Worm (Caenorhabditis elegans) whole organism, young adult: ENCODE data around the gene T23B12.6.

Experiments used
- B0035.1 ChIP-seq: sonication (generic microtip); optimal IDR thresholded peaks from 2 replicates; lab custom pipeline; 2016; ENCODE audit warnings: missing genetic modification characterization, mild to moderate bottlenecking, missing compliant biosample characterization, missing genotype, missing genetic modification reagents
- B0261.1 ChIP-seq: sonication (generic microtip); optimal IDR thresholded peaks from 2 replicates; lab custom pipeline; 2016; ENCODE audit warnings: mild to moderate bottlenecking, missing genetic modification characterization, moderate library complexity, missing compliant biosample characterization
- B0336.3 ChIP-seq: fragments of 200-800 bp; sonication (Bioruptor generic); IDR thresholded peaks from 2 replicates; pipeline ENCODE4 v1.3.6; 2022; ENCODE audit warnings: missing genetic modification characterization, missing compliant biosample characterization
- D2030.7 ChIP-seq: fragments of 200-800 bp; sonication (Bioruptor generic); IDR thresholded peaks from 2 replicates; pipeline ENCODE4 v1.3.6; 2022; ENCODE audit warnings: missing genetic modification reagents, missing genetic modification characterization, missing compliant biosample characterization
- F10E7.11 ChIP-seq: sonication (generic microtip); optimal IDR thresholded peaks from 2 replicates; lab custom pipeline; 2017; ENCODE audit warnings: mild to moderate bottlenecking, missing genetic modification characterization, moderate library complexity, missing compliant biosample characterization
- F22D6.2 ChIP-seq: sonication (generic microtip); optimal IDR thresholded peaks from 2 replicates; lab custom pipeline; 2016; ENCODE audit warnings: mild to moderate bottlenecking, missing genetic modification characterization, missing compliant biosample characterization
- F33H1.4 ChIP-seq: fragments of 200-800 bp; sonication (Bioruptor generic); IDR thresholded peaks from 2 replicates; pipeline ENCODE4 v1.3.6; 2022; ENCODE audit warnings: missing genetic modification reagents, missing genetic modification characterization, missing compliant biosample characterization
- F37B4.10 ChIP-seq: fragments of 200-800 bp; sonication (Bioruptor generic); IDR thresholded peaks from 2 replicates; pipeline ENCODE4 v1.3.6; 2022; ENCODE audit warnings: missing genetic modification characterization, missing compliant biosample characterization
- F55B11.4 ChIP-seq: sonication (generic microtip); optimal IDR thresholded peaks from 2 replicates; lab custom pipeline; 2016; ENCODE audit warnings: missing compliant biosample characterization, missing genetic modification characterization, borderline replicate concordance; ENCODE audit not compliant: insufficient read depth
- K12H6.12 ChIP-seq: fragments of 200-800 bp; sonication (Bioruptor generic); optimal IDR thresholded peaks from 2 replicates; lab custom pipeline; 2018; ENCODE audit warnings: mild to moderate bottlenecking, missing genetic modification characterization, missing compliant biosample characterization
- T07F8.4 ChIP-seq: sonication (generic microtip); optimal IDR thresholded peaks from 2 replicates; lab custom pipeline; 2016; ENCODE audit warnings: mild to moderate bottlenecking, missing genetic modification characterization, moderate library complexity, missing compliant biosample characterization
- Y67H2A.10 ChIP-seq: fragments of 200-800 bp; sonication (Bioruptor generic); conservative IDR thresholded peaks from 2 replicates; pipeline ENCODE4 v1.3.6; 2022; ENCODE audit warnings: missing genetic modification reagents, missing genetic modification characterization, missing compliant biosample characterization
- Y95B8A.8 ChIP-seq: fragments of 200-800 bp; sonication (Bioruptor generic); IDR thresholded peaks from 2 replicates; pipeline ENCODE4 v1.3.6; 2022; ENCODE audit warnings: missing genetic modification reagents, missing genetic modification characterization, missing compliant biosample characterization
- ama-1 ChIP-seq, 3 experiments: fragments of 150-350 bp in 1 of 3; sonication (generic microtip) in 2 of 3; optimal IDR thresholded peaks; 2 replicates each; lab custom pipeline; 2014 to 2018; ENCODE audit warnings: missing biosample characterization in 2 of 3, missing genetic modification characterization in 2 of 3, missing genetic modification reagents in 2 of 3
- aptf-2 ChIP-seq: fragments of 200-800 bp; sonication (Bioruptor generic); conservative IDR thresholded peaks from 2 replicates; pipeline ENCODE4 v1.3.6; 2022; ENCODE audit warnings: missing genetic modification reagents, missing genetic modification characterization, missing compliant biosample characterization
- athp-1 ChIP-seq: sonication (generic microtip); optimal IDR thresholded peaks from 2 replicates; lab custom pipeline; 2017; ENCODE audit warnings: mild to moderate bottlenecking, missing genetic modification characterization, missing compliant biosample characterization
- attf-6 ChIP-seq: fragments of 200-800 bp; sonication (Bioruptor generic); IDR thresholded peaks from 2 replicates; pipeline ENCODE4 v1.3.6; 2022; ENCODE audit warnings: missing genetic modification reagents, missing genetic modification characterization, missing compliant biosample characterization
- cebp-2 ChIP-seq: fragments of 200-800 bp; sonication (Bioruptor generic); IDR thresholded peaks from 2 replicates; pipeline ENCODE4 v1.3.6; 2022; ENCODE audit warnings: missing genetic modification characterization, missing compliant biosample characterization
- ceh-27 ChIP-seq: fragments of 200-800 bp; sonication (Bioruptor generic); optimal IDR thresholded peaks from 2 replicates; lab custom pipeline; 2018; ENCODE audit warnings: mild to moderate bottlenecking, missing genetic modification characterization, moderate library complexity, missing compliant biosample characterization
- ceh-79 ChIP-seq: sonication (generic microtip); optimal IDR thresholded peaks from 2 replicates; lab custom pipeline; 2017; ENCODE audit warnings: mild to moderate bottlenecking, missing genetic modification characterization, missing compliant biosample characterization
- dox-1 ChIP-seq: fragments of 200-800 bp; sonication (Bioruptor generic); IDR thresholded peaks from 2 replicates; pipeline ENCODE4 v1.3.6; 2022; ENCODE audit warnings: missing genetic modification reagents, missing genetic modification characterization, missing compliant biosample characterization
- dpl-1 ChIP-seq: fragments of 150-350 bp; optimal IDR thresholded peaks from 2 replicates; lab custom pipeline; 2014; ENCODE audit warnings: missing biosample characterization, missing genetic modification reagents, missing genetic modification characterization
- efl-1 ChIP-seq: fragments of 150-350 bp; optimal IDR thresholded peaks from 2 replicates; lab custom pipeline; 2014; ENCODE audit warnings: missing biosample characterization, missing genetic modification reagents, missing genetic modification characterization
- egl-18 ChIP-seq: fragments of 200-800 bp; sonication (Bioruptor generic); IDR thresholded peaks from 2 replicates; pipeline ENCODE4 v1.3.6; 2022; ENCODE audit warnings: missing genetic modification reagents, missing genetic modification characterization, missing compliant biosample characterization
- egrh-3 ChIP-seq: fragments of 200-800 bp; sonication (Bioruptor generic); IDR thresholded peaks from 2 replicates; pipeline ENCODE4 v1.3.6; 2022; ENCODE audit warnings: missing genetic modification reagents, missing genetic modification characterization, missing compliant biosample characterization
- fkh-3 ChIP-seq: sonication (generic microtip); optimal IDR thresholded peaks from 2 replicates; lab custom pipeline; 2016; ENCODE audit warnings: mild to moderate bottlenecking, missing genetic modification characterization, missing compliant biosample characterization
- gei-17 ChIP-seq: fragments of 200-800 bp; sonication (Bioruptor generic); optimal IDR thresholded peaks from 2 replicates; lab custom pipeline; 2018; ENCODE audit warnings: mild to moderate bottlenecking, missing genetic modification characterization, missing compliant biosample characterization
- hrde-1 ChIP-seq: sonication (generic microtip); optimal IDR thresholded peaks from 2 replicates; lab custom pipeline; 2016; ENCODE audit warnings: missing genetic modification characterization, mild to moderate bottlenecking, missing compliant biosample characterization, moderate library complexity, missing genotype, missing genetic modification reagents, borderline replicate concordance
- lin-35 ChIP-seq, 3 experiments: fragments of 150-350 bp in 2 of 3; sonication (generic microtip) in 1 of 3; optimal IDR thresholded peaks; 2 replicates each; lab custom pipeline; 2014 to 2018; ENCODE audit warnings: missing biosample characterization in 3 of 3, missing genetic modification characterization in 3 of 3, missing genetic modification reagents in 3 of 3
- madf-10 ChIP-seq: sonication (generic microtip); optimal IDR thresholded peaks from 2 replicates; lab custom pipeline; 2016; ENCODE audit warnings: mild to moderate bottlenecking, missing genetic modification characterization, missing compliant biosample characterization
- nhr-120 ChIP-seq: fragments of 200-800 bp; sonication (Bioruptor generic); IDR thresholded peaks from 2 replicates; pipeline ENCODE4 v1.3.6; 2022; ENCODE audit warnings: missing genetic modification characterization, missing compliant biosample characterization
- nhr-179 ChIP-seq: sonication (generic microtip); optimal IDR thresholded peaks from 2 replicates; lab custom pipeline; 2016; ENCODE audit warnings: mild to moderate bottlenecking, missing genetic modification characterization, missing compliant biosample characterization
- pbrm-1 ChIP-seq: fragments of 200-800 bp; sonication (Bioruptor generic); IDR thresholded peaks from 2 replicates; pipeline ENCODE4 v1.3.6; 2022; ENCODE audit warnings: missing genetic modification reagents, missing genetic modification characterization, missing compliant biosample characterization
- rcor-1 ChIP-seq: fragments of 200-800 bp; sonication (Bioruptor generic); IDR thresholded peaks from 2 replicates; pipeline ENCODE4 v1.3.6; 2022; ENCODE audit warnings: missing genetic modification reagents, missing genetic modification characterization, missing compliant biosample characterization
- rec-8 ChIP-seq, 2 experiments: sonication (generic microtip); optimal IDR thresholded peaks; 2 replicates each; lab custom pipeline; 2016; ENCODE audit warnings: mild to moderate bottlenecking in 2 of 2, missing genetic modification characterization in 2 of 2, missing genetic modification reagents in 2 of 2, missing genotype in 2 of 2, missing biosample characterization in 1 of 2, missing compliant biosample characterization in 1 of 2, moderate library complexity in 1 of 2
- repo-1 ChIP-seq: sonication (generic microtip); optimal IDR thresholded peaks from 2 replicates; lab custom pipeline; 2017; ENCODE audit warnings: mild to moderate bottlenecking, missing genetic modification characterization, missing compliant biosample characterization
- sea-2 ChIP-seq: fragments of 200-800 bp; sonication (Bioruptor generic); IDR thresholded peaks from 2 replicates; pipeline ENCODE4 v1.3.6; 2022; ENCODE audit warnings: missing genetic modification characterization, missing compliant biosample characterization
- snpc-1.1 ChIP-seq: sonication (generic microtip); optimal IDR thresholded peaks from 2 replicates; lab custom pipeline; 2017; ENCODE audit warnings: missing genetic modification characterization, mild to moderate bottlenecking, missing compliant biosample characterization, antibody characterized with exemption, moderate library complexity, missing genotype, missing genetic modification reagents; ENCODE audit not compliant: insufficient read depth
- snpc-4 ChIP-seq, 5 experiments: fragments of 150-350 bp in 1 of 5; sonication (generic microtip) in 4 of 5; optimal IDR thresholded peaks; 2 replicates each; lab custom pipeline; 2014 to 2018; ENCODE audit warnings: missing genetic modification characterization in 5 of 5, missing biosample characterization in 3 of 5, antibody characterized with exemption in 2 of 5, mild to moderate bottlenecking in 2 of 5, missing compliant biosample characterization in 2 of 5, missing genotype in 2 of 5, moderate library complexity in 2 of 5, missing genetic modification reagents in 1 of 5
- sptf-2 ChIP-seq: fragments of 200-800 bp; sonication (Bioruptor generic); optimal IDR thresholded peaks from 2 replicates; lab custom pipeline; 2018; ENCODE audit warnings: mild to moderate bottlenecking, missing genetic modification characterization, missing compliant biosample characterization
- tbp1 ChIP-seq: fragments of 200-800 bp; sonication (Bioruptor generic); optimal IDR thresholded peaks from 2 replicates; lab custom pipeline; 2018; ENCODE audit warnings: mild to moderate bottlenecking, missing genetic modification characterization, missing compliant biosample characterization
- unc-130 ChIP-seq: sonication (generic microtip); optimal IDR thresholded peaks from 2 replicates; lab custom pipeline; 2016; ENCODE audit warnings: missing genetic modification reagents, missing genetic modification characterization, missing compliant biosample characterization
- unc-62 ChIP-seq: fragments of 150-350 bp; optimal IDR thresholded peaks from 2 replicates; lab custom pipeline; 2014; ENCODE audit warnings: missing biosample characterization, missing genetic modification reagents, missing genetic modification characterization
- xnd-1 ChIP-seq: sonication (generic microtip); optimal IDR thresholded peaks from 2 replicates; lab custom pipeline; 2016; ENCODE audit warnings: missing genotype, missing genetic modification reagents, missing genetic modification characterization, missing compliant biosample characterization
- zfh-2 ChIP-seq: fragments of 200-800 bp; sonication (Bioruptor generic); conservative IDR thresholded peaks from 2 replicates; pipeline ENCODE4 v1.3.6; 2022; ENCODE audit warnings: missing genetic modification reagents, missing genetic modification characterization, missing compliant biosample characterization
- ztf-25 ChIP-seq: fragments of 200-800 bp; sonication (Bioruptor generic); IDR thresholded peaks from 2 replicates; pipeline ENCODE4 v1.3.6; 2022; ENCODE audit warnings: missing genetic modification reagents, missing genetic modification characterization, missing compliant biosample characterization

The T23B12.6 gene

DNA sequence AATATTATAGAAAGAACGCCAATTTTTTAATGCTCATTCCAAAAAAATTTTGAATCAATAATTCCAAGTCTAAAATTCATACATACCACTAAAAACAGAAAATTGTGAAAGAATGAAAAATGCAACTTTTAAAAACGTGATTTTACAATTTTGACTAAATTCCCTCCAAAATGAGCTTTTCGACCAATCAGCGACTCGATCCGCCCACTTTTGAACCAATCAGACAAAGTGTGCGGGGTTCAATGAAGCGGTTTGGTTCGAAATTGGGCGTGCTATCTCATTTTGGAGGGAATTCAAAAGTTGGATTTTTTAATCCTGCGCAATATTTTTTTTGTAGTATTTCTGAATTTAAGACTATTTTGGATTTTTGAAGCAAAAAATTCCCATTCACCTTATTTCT, 42.9 kb downstream of the T23B12.6 start:
- TF ChIP-seq F55B11.4 = no peak
- no peak for TF ChIP-seq rec-8 (tag; optimal IDR thresholded peaks at IDR 0.05; lab: Kevin White, UChicago)
- no peak for TF ChIP-seq sptf-2 (GFP tag; lab: Kevin White, UChicago)
- TF ChIP-seq nhr-179 = no peak
- no peak for TF ChIP-seq F22D6.2 (tag; lab: Kevin White, UChicago)
- TF ChIP-seq egl-18 (GFP tag; lab: Robert Waterston, UW) = no peak
- no peak for TF ChIP-seq ama-1 (optimal IDR thresholded peaks at IDR 0.05; lab: Kevin White, UChicago)
- TF ChIP-seq ama-1 (GFP tag; optimal IDR thresholded peaks at IDR 0.05; lab: Kevin White, UChicago) = no peak
- TF ChIP-seq snpc-1.1 = no peak
- no peak for TF ChIP-seq aptf-2
- TF ChIP-seq F10E7.11 (tag; lab: Kevin White, UChicago) = no peak
- no peak for TF ChIP-seq dox-1 (GFP tag; lab: Robert Waterston, UW)
- TF ChIP-seq sea-2 (GFP tag; lab: Robert Waterston, UW) = no peak
- no peak for TF ChIP-seq ceh-27 (GFP tag; lab: Kevin White, UChicago)
- TF ChIP-seq K12H6.12 (tag; lab: Kevin White, UChicago) = no peak
- no peak for TF ChIP-seq pbrm-1
- TF ChIP-seq madf-10 (tag; lab: Kevin White, UChicago) = no peak
- TF ChIP-seq Y95B8A.8 (GFP tag; lab: Robert Waterston, UW) = no peak
- no peak for TF ChIP-seq gei-17 (GFP tag; lab: Kevin White, UChicago)
- no peak for TF ChIP-seq cebp-2
- TF ChIP-seq, all 124 proteins: peak for 0

DNA sequence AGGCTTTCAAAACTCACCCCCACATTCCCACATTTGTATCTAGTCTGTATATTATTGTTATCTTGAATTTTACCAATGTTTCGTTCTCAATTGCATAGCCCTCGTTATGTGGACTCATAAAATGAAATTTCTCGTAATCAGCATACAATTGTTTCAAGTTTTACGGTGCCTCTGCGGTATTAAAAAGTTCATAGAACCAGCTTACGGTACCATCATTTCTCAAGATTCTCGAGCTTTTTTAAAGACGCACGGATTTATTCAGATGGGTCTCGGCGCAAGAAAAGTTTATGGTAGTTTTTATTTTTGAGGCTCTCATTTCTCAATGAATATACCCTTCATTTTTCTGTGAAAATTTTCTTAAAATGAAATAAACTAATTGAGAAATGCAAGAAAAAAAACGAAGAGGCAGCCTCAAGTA, 45.1 kb downstream of the T23B12.6 start:
- TF ChIP-seq ztf-25 = no peak
- no peak for TF ChIP-seq T07F8.4 (tag; lab: Kevin White, UChicago)
- peak; percentile 23 for TF ChIP-seq unc-130 (GFP tag; lab: Kevin White, UChicago)
- peak; percentile 66 for TF ChIP-seq ceh-79 (tag; lab: Kevin White, UChicago)
- peak; percentile 75 for TF ChIP-seq D2030.7 (GFP tag; lab: Robert Waterston, UW)
- peak; percentile 95 for TF ChIP-seq B0336.3 (GFP tag; lab: Robert Waterston, UW)
- peak; percentile 68 for TF ChIP-seq athp-1
- peak; percentile 47 for TF ChIP-seq tbp1 (GFP tag; lab: Kevin White, UChicago)
- TF ChIP-seq F55B11.4 = no peak
- TF ChIP-seq fkh-3 (tag; lab: Kevin White, UChicago) = peak; percentile 45
- TF ChIP-seq efl-1 (GFP tag; lab: Kevin White, UChicago) = peak; percentile 33
- TF ChIP-seq repo-1 (tag; lab: Kevin White, UChicago) = peak; percentile 27
- peak; percentile 47 for TF ChIP-seq B0035.1 (tag; lab: Kevin White, UChicago)
- TF ChIP-seq F22D6.2 (tag; lab: Kevin White, UChicago) = no peak
- TF ChIP-seq lin-35 (GFP tag; optimal IDR thresholded peaks at IDR 0.05; lab: Kevin White, UChicago) = peak in 1 of 3 experiments; percentile 9
- TF ChIP-seq xnd-1 (tag; lab: Kevin White, UChicago) = peak; percentile 68
- TF ChIP-seq F37B4.10 (GFP tag; lab: Robert Waterston, UW) = no peak
- TF ChIP-seq rcor-1 = peak; percentile 71
- no peak for TF ChIP-seq B0261.1 (tag; lab: Kevin White, UChicago)
- TF ChIP-seq hrde-1 (tag; lab: Kevin White, UChicago) = peak; percentile 79
- TF ChIP-seq snpc-4 (GFP tag; optimal IDR thresholded peaks at IDR 0.05; lab: Kevin White, UChicago) = no peak
- peak in 2 of 4 experiments; percentile 44 to 52 for TF ChIP-seq snpc-4 (tag; optimal IDR thresholded peaks at IDR 0.05; lab: Kevin White, UChicago)
- TF ChIP-seq gei-17 (GFP tag; lab: Kevin White, UChicago) = no peak
- no peak for TF ChIP-seq dpl-1 (GFP tag; lab: Kevin White, UChicago)
- TF ChIP-seq ama-1 (optimal IDR thresholded peaks at IDR 0.05; lab: Kevin White, UChicago) = no peak
- TF ChIP-seq ama-1 (GFP tag; optimal IDR thresholded peaks at IDR 0.05; lab: Kevin White, UChicago) = peak in 1 of 2 experiments; percentile 33
- TF ChIP-seq nhr-120 (GFP tag; lab: Robert Waterston, UW) = no peak
- TF ChIP-seq Y67H2A.10 (GFP tag; lab: Robert Waterston, UW) = no peak
- no peak for TF ChIP-seq unc-62
- TF ChIP-seq F10E7.11 (tag; lab: Kevin White, UChicago) = peak; percentile 54
- no peak for TF ChIP-seq zfh-2 (GFP tag; lab: Robert Waterston, UW)
- peak; percentile 88 for TF ChIP-seq attf-6 (GFP tag; lab: Robert Waterston, UW)
- no peak for TF ChIP-seq egrh-3 (GFP tag; lab: Robert Waterston, UW)
- TF ChIP-seq F33H1.4 (GFP tag; lab: Robert Waterston, UW) = peak; percentile 69
